Fruit fly (Drosophila melanogaster): Measurements from ENCODE around the gene Traf4.
A peak's percentile ranks its signal among the peaks of the same experiment; 100 is the strongest.

DNA sequence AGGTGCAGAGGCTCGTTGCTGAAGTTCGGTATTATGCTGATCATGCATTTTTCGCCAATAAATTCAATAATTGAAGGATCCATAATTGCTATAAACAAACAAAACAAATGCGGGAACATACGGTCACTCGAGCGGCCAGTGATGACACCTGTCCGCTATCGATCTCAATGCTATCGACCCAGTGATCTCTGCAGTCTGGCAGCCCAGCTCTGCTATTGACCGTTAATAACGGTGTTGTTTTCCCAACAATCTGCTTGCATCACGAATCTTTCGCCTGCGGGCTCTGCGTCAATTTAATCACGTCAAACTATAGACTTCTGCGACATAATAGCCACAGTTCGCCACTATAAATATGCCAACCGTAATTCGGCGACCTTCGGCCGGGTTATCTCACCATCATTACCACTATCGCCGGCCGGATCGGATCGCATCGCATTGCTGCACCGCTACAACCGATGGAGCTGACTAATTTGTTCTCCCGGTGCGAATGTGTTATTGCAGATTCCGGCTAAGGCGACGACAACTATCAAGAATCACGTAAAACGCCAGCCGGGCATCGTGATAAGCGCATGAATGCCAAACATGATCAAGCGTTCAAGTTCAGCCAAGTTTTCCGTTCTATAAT is 25.3 kb downstream of the Traf4 start, which contains the start of gene Psf2:
- TF ChIP-seq CG3919 (GFP tag; optimal IDR thresholded peaks at IDR 0.05) (no peak), Eip78C (GFP tag) (no peak), acj6 (GFP tag; optimal IDR thresholded peaks at IDR 0.05) (no peak), vri (GFP tag; optimal IDR thresholded peaks at IDR 0.05) (no peak), cyc (GFP tag; optimal IDR thresholded peaks at IDR 0.05) (no peak), pdm3 (GFP tag; optimal IDR thresholded peaks at IDR 0.05) (no peak), Hr38 (GFP tag; optimal IDR thresholded peaks at IDR 0.05) (no peak), CG11902 (GFP tag; optimal IDR thresholded peaks at IDR 0.05) (no peak), fd85E (GFP tag; optimal IDR thresholded peaks at IDR 0.05) (no peak), CG10631 (GFP tag; optimal IDR thresholded peaks at IDR 0.05) (no peak), svp (GFP tag) (peak; percentile 72), Blimp-1 (GFP tag; optimal IDR thresholded peaks at IDR 0.05) (no peak)
